Worm (Caenorhabditis elegans) whole organism, midembryonic: Measurements from ENCODE around the gene ubl-1.

Source experiments
- T22C8.4 ChIP-seq: fragments of 200-800 bp; sonication (Bioruptor generic); IDR thresholded peaks from 2 replicates; pipeline ENCODE4 v1.3.6; 2022; ENCODE audit warnings: missing genetic modification characterization, missing compliant biosample characterization
- cog-1 ChIP-seq: sonication (generic microtip); optimal IDR thresholded peaks from 2 replicates; lab custom pipeline; 2016; ENCODE audit warnings: missing genetic modification characterization, missing compliant biosample characterization
- flt-1 ChIP-seq: fragments of 200-800 bp; sonication (Bioruptor generic); IDR thresholded peaks from 2 replicates; pipeline ENCODE4 v1.3.6; 2022; ENCODE audit warnings: missing genetic modification characterization, missing compliant biosample characterization
- klf-2 ChIP-seq: fragments of 200-800 bp; sonication (Bioruptor generic); conservative IDR thresholded peaks from 2 replicates; pipeline ENCODE4 v1.3.6; 2022; ENCODE audit warnings: missing genetic modification reagents, missing genetic modification characterization, missing compliant biosample characterization
- med-1 ChIP-seq: sonication (generic microtip); optimal IDR thresholded peaks from 2 replicates; lab custom pipeline; 2017; ENCODE audit warnings: missing genetic modification characterization, mild to moderate bottlenecking, missing compliant biosample characterization, antibody characterized with exemption, missing genetic modification reagents; ENCODE audit not compliant: insufficient read depth
- ref-1 ChIP-seq: fragments of 200-800 bp; sonication (Bioruptor generic); conservative IDR thresholded peaks from 2 replicates; pipeline ENCODE4 v1.3.6; 2022; ENCODE audit warnings: missing genetic modification reagents, missing genetic modification characterization, missing compliant biosample characterization
- tab-1 ChIP-seq: fragments of 200-800 bp; sonication (Bioruptor generic); IDR thresholded peaks from 2 replicates; pipeline ENCODE4 v1.3.6; 2022; ENCODE audit warnings: missing genetic modification characterization, missing compliant biosample characterization
- ztf-23 ChIP-seq: fragments of 200-800 bp; sonication (Bioruptor generic); IDR thresholded peaks from 2 replicates; pipeline ENCODE4 v1.3.6; 2022; ENCODE audit warnings: missing genetic modification reagents, missing genetic modification characterization, missing compliant biosample characterization
- ztf-29 ChIP-seq: fragments of 200-800 bp; sonication (Bioruptor generic); IDR thresholded peaks from 2 replicates; pipeline ENCODE4 v1.3.6; 2022; ENCODE audit warnings: missing genetic modification reagents, missing genetic modification characterization, missing compliant biosample characterization

The ubl-1 gene

DNA sequence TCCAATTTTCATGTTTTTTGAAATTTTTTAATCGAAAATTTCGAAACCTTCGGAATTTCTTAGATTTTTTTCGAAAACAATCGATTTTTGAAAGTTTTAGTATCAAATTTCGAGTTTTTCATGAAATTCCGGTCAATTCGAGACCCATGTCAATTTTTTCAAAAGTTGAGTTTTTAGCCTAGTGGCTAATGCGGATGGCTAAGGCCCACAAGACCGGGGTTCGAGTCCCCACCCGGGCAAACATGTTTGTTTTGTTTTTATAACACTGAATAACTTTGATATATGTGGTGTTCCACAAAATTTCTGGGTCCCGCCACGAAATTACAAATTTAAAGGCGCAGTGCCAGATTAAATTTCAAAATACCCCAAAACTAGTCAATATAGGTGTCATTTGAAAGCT lies 31.3 kb downstream of the ubl-1 start:
- TF ChIP-seq flt-1 (GFP tag; lab: Robert Waterston, UW) (no peak), tab-1 (GFP tag; lab: Robert Waterston, UW) (no peak), klf-2 (no peak), med-1 (GFP tag; lab: Kevin White, UChicago) (no peak), ref-1 (GFP tag; lab: Robert Waterston, UW) (no peak), T22C8.4 (no peak), cog-1 (tag; lab: Kevin White, UChicago) (no peak), ztf-23 (GFP tag; lab: Robert Waterston, UW) (no peak), ztf-29 (GFP tag; lab: Robert Waterston, UW) (no peak)

DNA sequence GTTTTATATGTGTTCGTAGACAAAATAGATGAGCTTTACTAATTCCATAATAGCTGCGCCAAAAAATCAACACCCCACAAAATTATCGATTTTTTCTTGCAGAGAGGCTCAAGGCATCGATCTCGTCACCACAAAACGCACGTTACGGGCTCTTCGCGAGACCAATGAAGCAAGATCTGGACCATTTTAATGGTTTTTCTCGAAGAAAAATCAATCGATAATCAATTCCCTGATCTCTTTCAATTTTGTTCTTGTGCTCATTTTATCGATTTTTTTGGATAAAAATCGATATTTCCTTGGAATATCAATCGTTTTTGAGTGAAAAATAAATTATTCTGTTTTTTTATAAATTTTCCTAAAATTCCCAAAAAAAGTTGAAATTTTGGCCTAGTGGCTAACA lies 32.0 kb downstream of the ubl-1 start:
- TF ChIP-seq T22C8.4, result peak; percentile 83
- no peak for TF ChIP-seq tab-1 (GFP tag; lab: Robert Waterston, UW)

DNA sequence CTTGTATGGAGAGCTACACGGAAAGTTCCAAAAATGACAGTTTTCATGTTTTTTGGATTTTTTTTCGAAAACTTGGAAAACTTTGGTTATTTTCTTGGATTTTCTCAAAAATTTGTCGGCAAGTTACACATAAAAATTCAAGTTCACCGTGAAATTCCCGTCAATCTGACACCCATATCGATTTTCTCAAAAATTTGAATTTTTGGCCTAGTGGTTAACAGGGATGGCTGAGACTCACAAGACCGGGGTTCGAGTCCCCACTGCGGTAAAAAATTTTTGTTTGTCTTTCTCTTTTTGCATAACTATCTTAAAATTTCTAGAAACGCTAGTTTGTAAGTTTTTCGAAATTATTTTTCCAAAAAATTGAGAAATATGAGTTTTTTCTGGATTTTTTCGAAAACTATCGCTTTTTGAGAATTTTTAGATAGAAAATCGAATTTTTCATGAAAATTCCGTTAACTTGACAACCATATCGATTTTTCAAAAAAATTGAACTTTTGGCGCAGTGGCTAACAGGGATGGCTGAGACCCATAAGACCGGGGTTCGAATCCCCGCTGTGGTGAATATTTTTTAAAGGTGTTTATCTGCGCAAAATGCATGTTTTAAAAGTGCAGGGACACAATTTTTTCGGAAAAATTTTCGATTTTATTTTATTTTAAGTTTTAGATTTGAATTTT lies 32.6 kb downstream of the ubl-1 start:
- no peak for TF ChIP-seq cog-1 (tag; lab: Kevin White, UChicago)
- TF ChIP-seq ztf-29 (GFP tag; lab: Robert Waterston, UW), result no peak
- no peak for TF ChIP-seq tab-1 (GFP tag; lab: Robert Waterston, UW)
- TF ChIP-seq med-1 (GFP tag; lab: Kevin White, UChicago), result no peak
- no peak for TF ChIP-seq ztf-23 (GFP tag; lab: Robert Waterston, UW)
- no peak for TF ChIP-seq flt-1 (GFP tag; lab: Robert Waterston, UW)
- no peak for TF ChIP-seq klf-2
- TF ChIP-seq ref-1 (GFP tag; lab: Robert Waterston, UW), result no peak
- TF ChIP-seq T22C8.4, result no peak

DNA sequence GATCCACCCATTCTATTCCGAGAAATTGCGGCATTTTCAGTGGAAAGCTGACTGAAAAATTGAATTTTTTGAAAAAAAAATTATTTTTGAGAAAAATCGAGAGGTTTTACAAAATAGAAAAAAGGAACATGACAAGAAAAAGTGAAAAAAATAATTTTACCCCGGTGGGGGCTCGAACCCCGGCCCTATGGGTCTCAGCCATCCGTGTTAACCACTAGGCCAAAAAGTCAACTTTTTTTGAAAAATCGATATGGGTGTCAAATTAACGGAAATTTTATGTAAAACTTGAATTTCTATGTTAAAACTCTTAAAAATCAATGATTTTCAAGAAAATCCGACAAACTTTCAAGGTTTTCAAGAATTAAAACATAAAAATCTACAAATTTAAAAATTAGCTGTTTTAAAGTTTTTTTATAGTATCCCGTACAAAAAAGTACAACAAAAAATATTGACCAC lies 35.8 kb downstream of the ubl-1 start, which contains the start of gene Y53G8B.2:
Gene Y53G8B.2, minus strand, starts transcription at position 51 of the 456 bp plus-strand sequence.
- TF ChIP-seq klf-2 (no peak), ref-1 (GFP tag; lab: Robert Waterston, UW) (no peak), med-1 (GFP tag; lab: Kevin White, UChicago) (no peak), ztf-23 (GFP tag; lab: Robert Waterston, UW) (no peak), cog-1 (tag; lab: Kevin White, UChicago) (no peak), ztf-29 (GFP tag; lab: Robert Waterston, UW) (no peak), T22C8.4 (no peak), tab-1 (GFP tag; lab: Robert Waterston, UW) (no peak), flt-1 (GFP tag; lab: Robert Waterston, UW) (no peak)

DNA sequence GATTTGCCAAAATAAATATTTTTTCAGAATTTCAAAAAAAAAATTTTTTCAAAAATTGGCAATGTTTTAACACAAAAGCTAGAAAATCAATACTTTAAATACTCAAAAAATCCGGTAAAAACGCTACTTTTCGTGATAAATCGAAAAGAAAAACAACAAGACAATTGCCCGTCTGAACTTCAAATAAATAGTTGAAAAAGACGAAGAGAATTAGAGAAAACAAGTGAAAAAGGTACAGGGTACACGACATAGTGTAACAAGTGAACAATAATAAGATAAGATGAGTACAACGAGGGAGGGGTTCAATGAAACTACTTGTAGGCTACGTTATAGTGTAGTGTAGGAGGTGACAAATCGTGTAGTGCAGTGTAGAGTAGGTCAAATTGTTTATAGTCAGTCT lies 36.4 kb downstream of the ubl-1 start:
- TF ChIP-seq cog-1 (tag; lab: Kevin White, UChicago) (no peak), klf-2 (no peak), T22C8.4 (no peak), tab-1 (GFP tag; lab: Robert Waterston, UW) (no peak), ztf-29 (GFP tag; lab: Robert Waterston, UW) (no peak), ref-1 (GFP tag; lab: Robert Waterston, UW) (no peak), flt-1 (GFP tag; lab: Robert Waterston, UW) (no peak), med-1 (GFP tag; lab: Kevin White, UChicago) (no peak), ztf-23 (GFP tag; lab: Robert Waterston, UW) (no peak)

DNA sequence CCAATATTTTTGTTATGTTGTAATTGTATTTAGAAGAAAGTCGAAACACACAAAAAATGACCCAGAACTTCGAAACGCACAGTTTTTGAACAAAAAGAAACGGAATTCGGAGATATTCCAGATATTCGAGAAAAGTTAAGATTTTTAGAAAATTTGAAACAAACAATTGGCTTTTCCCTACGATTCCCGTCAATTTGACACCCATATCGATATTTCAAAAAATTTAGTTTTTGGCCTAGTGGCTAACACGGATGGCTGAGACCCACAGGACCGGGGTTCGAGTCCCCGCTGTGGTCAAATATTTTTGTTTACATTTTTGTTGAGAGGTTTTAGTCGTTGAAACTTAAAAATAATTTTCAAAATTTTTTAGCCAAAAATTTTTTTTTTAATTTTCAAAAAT lies 37.1 kb downstream of the ubl-1 start:
- TF ChIP-seq ztf-23 (GFP tag; lab: Robert Waterston, UW) (no peak), ref-1 (GFP tag; lab: Robert Waterston, UW) (no peak), ztf-29 (GFP tag; lab: Robert Waterston, UW) (no peak), flt-1 (GFP tag; lab: Robert Waterston, UW) (no peak), tab-1 (GFP tag; lab: Robert Waterston, UW) (no peak), cog-1 (tag; lab: Kevin White, UChicago) (no peak), klf-2 (no peak), med-1 (GFP tag; lab: Kevin White, UChicago) (no peak)

DNA sequence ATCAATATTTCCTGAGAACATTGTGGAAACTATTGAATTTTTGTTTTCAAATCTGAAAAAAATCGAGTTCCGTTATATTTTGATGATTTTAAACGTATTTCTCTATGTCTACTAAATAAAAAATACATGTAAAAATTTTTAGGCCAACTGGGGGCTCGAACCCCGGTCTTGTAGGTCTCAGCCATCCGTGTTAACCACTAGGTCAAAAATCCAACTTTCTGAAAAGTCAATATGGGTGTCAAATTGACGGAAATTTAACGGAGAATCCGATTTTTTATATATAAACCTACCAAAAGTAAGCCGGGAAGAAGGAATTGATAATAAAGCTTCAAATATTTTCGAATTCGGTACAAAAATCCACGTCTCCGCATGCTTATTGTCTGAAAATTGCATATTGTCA lies 38.2 kb downstream of the ubl-1 start:
- TF ChIP-seq T22C8.4 (no peak), ref-1 (GFP tag; lab: Robert Waterston, UW) (no peak), ztf-29 (GFP tag; lab: Robert Waterston, UW) (no peak), klf-2 (no peak), tab-1 (GFP tag; lab: Robert Waterston, UW) (no peak), cog-1 (tag; lab: Kevin White, UChicago) (no peak)

DNA sequence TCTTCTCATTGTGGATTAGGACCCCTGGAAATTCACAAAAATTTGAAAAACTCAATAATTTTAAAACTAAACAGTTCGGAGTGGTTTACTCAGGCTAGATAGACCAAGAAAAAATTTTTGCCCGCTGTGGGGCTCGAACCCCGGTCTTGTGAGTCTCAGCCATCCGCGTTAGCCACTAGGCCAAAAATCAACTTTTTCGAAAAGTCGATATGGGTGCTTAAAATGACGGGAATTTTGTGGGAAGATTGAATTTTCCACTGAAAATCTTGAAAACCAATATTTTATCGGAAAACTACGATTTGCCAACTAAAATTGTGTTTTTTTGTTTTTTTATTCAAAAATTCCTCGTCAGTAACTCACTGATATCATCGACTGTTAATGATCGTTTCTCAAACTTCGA lies 39.4 kb downstream of the ubl-1 start:
- TF ChIP-seq T22C8.4 (no peak), cog-1 (tag; lab: Kevin White, UChicago) (no peak), ref-1 (GFP tag; lab: Robert Waterston, UW) (no peak), ztf-29 (GFP tag; lab: Robert Waterston, UW) (no peak)

DNA sequence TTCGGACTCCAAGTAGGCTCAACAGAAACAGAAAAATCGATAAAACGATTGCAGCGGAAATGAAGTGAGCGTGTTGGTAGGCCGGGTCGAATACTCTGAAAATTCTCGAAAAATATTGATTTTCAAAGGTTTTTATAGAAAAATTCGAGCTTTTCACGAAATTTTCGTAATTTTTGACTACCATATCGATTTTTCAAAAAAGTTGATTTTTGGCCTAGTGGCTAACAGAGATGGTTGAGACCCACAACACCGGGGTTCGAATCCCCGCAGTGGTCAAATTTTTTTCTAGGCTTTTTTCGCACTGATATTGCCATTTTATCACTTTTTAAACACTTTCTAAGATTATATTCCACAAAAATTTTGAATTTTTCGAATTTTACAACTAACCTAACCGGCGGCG lies 40.7 kb downstream of the ubl-1 start:
- no peak for TF ChIP-seq flt-1 (GFP tag; lab: Robert Waterston, UW)
- TF ChIP-seq ztf-29 (GFP tag; lab: Robert Waterston, UW), result no peak
- no peak for TF ChIP-seq T22C8.4
- no peak for TF ChIP-seq cog-1 (tag; lab: Kevin White, UChicago)
- no peak for TF ChIP-seq klf-2
- TF ChIP-seq ref-1 (GFP tag; lab: Robert Waterston, UW), result no peak
- no peak for TF ChIP-seq med-1 (GFP tag; lab: Kevin White, UChicago)
- no peak for TF ChIP-seq tab-1 (GFP tag; lab: Robert Waterston, UW)
- no peak for TF ChIP-seq ztf-23 (GFP tag; lab: Robert Waterston, UW)

DNA sequence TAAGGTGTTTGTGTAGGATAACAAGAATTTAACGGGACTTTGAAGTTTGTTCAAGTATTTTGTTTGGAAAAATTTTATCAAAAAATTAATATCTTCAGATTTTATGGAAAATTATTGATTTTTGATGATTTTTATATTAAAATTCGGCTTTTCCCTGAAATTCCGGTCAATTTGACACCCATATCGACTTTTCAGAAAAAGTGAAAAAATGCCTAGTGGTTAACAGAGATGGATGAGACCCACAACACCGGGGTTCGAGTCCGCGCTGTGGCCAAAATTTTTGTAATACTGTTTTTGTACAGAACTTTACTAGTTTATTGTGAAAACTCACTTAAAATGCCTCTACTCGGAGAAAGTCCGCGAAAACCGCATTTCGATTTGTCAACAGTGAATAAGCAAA lies 41.5 kb downstream of the ubl-1 start:
- TF ChIP-seq tab-1 (GFP tag; lab: Robert Waterston, UW) (no peak), ztf-29 (GFP tag; lab: Robert Waterston, UW) (no peak), T22C8.4 (no peak), klf-2 (no peak), flt-1 (GFP tag; lab: Robert Waterston, UW) (no peak), cog-1 (tag; lab: Kevin White, UChicago) (no peak), med-1 (GFP tag; lab: Kevin White, UChicago) (no peak), ref-1 (GFP tag; lab: Robert Waterston, UW) (no peak), ztf-23 (GFP tag; lab: Robert Waterston, UW) (no peak)
